Fruit fly (Drosophila melanogaster) whole organism, embryonic: ENCODE data around the gene CG34347.

Experiments
- CG10462 ChIP-seq: fragments of 200-800 bp; sonication (Bioruptor generic); optimal IDR thresholded peaks from 2 replicates; lab custom pipeline; 2016; ENCODE audit warnings: missing biosample characterization, missing genetic modification characterization
- CG10979 ChIP-seq: fragments of 200-800 bp; sonication (Bioruptor generic); optimal IDR thresholded peaks from 2 replicates; lab custom pipeline; 2018; ENCODE audit warnings: missing biosample characterization, mild to moderate bottlenecking, missing genetic modification characterization, moderate library complexity
- CG11504 ChIP-seq: fragments of 200-800 bp; sonication (Bioruptor generic); optimal IDR thresholded peaks from 3 replicates; lab custom pipeline; 2019; ENCODE audit warnings: missing biosample characterization, mild to moderate bottlenecking, missing genetic modification characterization, moderate library complexity
- CG12769 ChIP-seq: fragments of 200-800 bp; sonication (Bioruptor generic); optimal IDR thresholded peaks from 2 replicates; lab custom pipeline; 2019; ENCODE audit warnings: missing biosample characterization, mild to moderate bottlenecking, missing genetic modification characterization, moderate library complexity
- CG15269 ChIP-seq: fragments of 200-800 bp; sonication (Bioruptor generic); optimal IDR thresholded peaks from 2 replicates; lab custom pipeline; 2018; ENCODE audit warnings: missing biosample characterization, mild to moderate bottlenecking, missing genetic modification characterization, moderate library complexity
- CG16863 ChIP-seq: fragments of 200-800 bp; sonication (Bioruptor generic); optimal IDR thresholded peaks from 3 replicates; lab custom pipeline; 2016; ENCODE audit warnings: missing biosample characterization, missing genetic modification characterization
- CG18262 ChIP-seq: fragments of 200-800 bp; optimal IDR thresholded peaks from 3 replicates; lab custom pipeline; 2019; ENCODE audit warnings: missing biosample characterization, mild to moderate bottlenecking, missing genetic modification characterization, moderate library complexity
- CG18764 ChIP-seq: fragments of 200-800 bp; sonication (Bioruptor generic); optimal IDR thresholded peaks from 3 replicates; lab custom pipeline; 2016; ENCODE audit warnings: missing biosample characterization, missing genetic modification characterization
- CG2889 ChIP-seq: fragments of 200-800 bp; sonication (Bioruptor generic); IDR thresholded peaks from 3 replicates; pipeline ENCODE4 v1.3.6; 2022; ENCODE audit warnings: missing biosample characterization, missing genetic modification characterization
- CG43689 ChIP-seq: fragments of 200-800 bp; sonication (Bioruptor generic); IDR thresholded peaks from 2 replicates; pipeline ENCODE4 v1.3.6; 2022; ENCODE audit warnings: missing biosample characterization, missing genetic modification characterization
- CG7372 ChIP-seq: fragments of 200-800 bp; sonication (Bioruptor generic); IDR thresholded peaks from 2 replicates; pipeline ENCODE4 v1.3.6; 2022; ENCODE audit warnings: missing biosample characterization, missing genetic modification characterization
- CG8388 ChIP-seq: fragments of 200-800 bp; sonication (Bioruptor generic); optimal IDR thresholded peaks from 2 replicates; lab custom pipeline; 2019; ENCODE audit warnings: missing biosample characterization, mild to moderate bottlenecking, missing genetic modification characterization, moderate library complexity
- CG8478 ChIP-seq: fragments of >200 bp; optimal IDR thresholded peaks from 2 replicates; lab custom pipeline; 2018
- CG9609 ChIP-seq: fragments of 200-800 bp; sonication (Bioruptor generic); optimal IDR thresholded peaks from 3 replicates; lab custom pipeline; 2016; ENCODE audit warnings: missing biosample characterization, missing genetic modification characterization
- CkIIα-i1 ChIP-seq: fragments of 200-800 bp; sonication (Bioruptor generic); IDR thresholded peaks from 2 replicates; pipeline ENCODE4 v1.3.6; 2022; ENCODE audit warnings: missing biosample characterization, missing genetic modification characterization
- Dad ChIP-seq: fragments of 200-800 bp; sonication (Bioruptor generic); optimal IDR thresholded peaks from 3 replicates; lab custom pipeline; 2016; ENCODE audit warnings: missing biosample characterization, missing genetic modification characterization
- Ets65A ChIP-seq: fragments of 200-800 bp; sonication (Bioruptor generic); peaks from one replicate; lab custom pipeline; 2016; ENCODE audit warnings: missing biosample characterization, missing genetic modification characterization
- Fer2 ChIP-seq: fragments of 200-800 bp; sonication (Bioruptor generic); optimal IDR thresholded peaks from 2 replicates; lab custom pipeline; 2018; ENCODE audit warnings: missing biosample characterization, mild to moderate bottlenecking, missing genetic modification characterization, moderate library complexity
- GATAe ChIP-seq: fragments of 200-800 bp; sonication (Bioruptor generic); conservative IDR thresholded peaks from 2 replicates; pipeline ENCODE4 v1.3.6; 2022; ENCODE audit warnings: missing biosample characterization, missing genetic modification characterization
- Gsc ChIP-seq: fragments of 200-800 bp; sonication (Bioruptor generic); IDR thresholded peaks from 2 replicates; pipeline ENCODE4 v1.3.6; 2022; ENCODE audit warnings: missing biosample characterization, missing genetic modification characterization
- Hmx ChIP-seq: fragments of 200-800 bp; sonication (Bioruptor generic); optimal IDR thresholded peaks from 2 replicates; lab custom pipeline; 2016; ENCODE audit warnings: missing biosample characterization, missing genetic modification characterization
- Lhr ChIP-seq: fragments of 200-800 bp; sonication (Bioruptor generic); optimal IDR thresholded peaks from 3 replicates; lab custom pipeline; 2017; ENCODE audit warnings: mild to moderate bottlenecking, missing biosample characterization, missing genetic modification reagents, missing genetic modification characterization
- MBD-R2 ChIP-seq: fragments of 200-800 bp; sonication (Bioruptor generic); IDR thresholded peaks from 2 replicates; pipeline ENCODE4 v1.3.6; 2022; ENCODE audit warnings: missing biosample characterization, missing genetic modification characterization
- Mad ChIP-seq: fragments of 200-800 bp; sonication (Bioruptor generic); optimal IDR thresholded peaks from 2 replicates; lab custom pipeline; 2016; ENCODE audit warnings: missing biosample characterization, missing genetic modification characterization
- Poxn ChIP-seq: fragments of 200-800 bp; sonication (Bioruptor generic); IDR thresholded peaks from 2 replicates; pipeline ENCODE4 v1.3.6; 2022; ENCODE audit warnings: missing biosample characterization, missing genetic modification characterization
- Ptx1 ChIP-seq: fragments of 200-800 bp; sonication (Bioruptor generic); IDR thresholded peaks from 2 replicates; pipeline ENCODE4 v1.3.6; 2022; ENCODE audit warnings: missing biosample characterization, missing genetic modification characterization
- Rx ChIP-seq: fragments of 200-800 bp; sonication (Bioruptor generic); IDR thresholded peaks from 2 replicates; pipeline ENCODE4 v1.3.6; 2022; ENCODE audit warnings: missing biosample characterization, missing genetic modification characterization
- Side ChIP-seq: fragments of 200-800 bp; sonication (Bioruptor generic); optimal IDR thresholded peaks from 2 replicates; lab custom pipeline; 2016; ENCODE audit warnings: missing biosample characterization, missing genetic modification characterization
- Sry-δ ChIP-seq: fragments of 200-800 bp; sonication (Bioruptor generic); optimal IDR thresholded peaks from 2 replicates; lab custom pipeline; 2016; ENCODE audit warnings: missing biosample characterization, missing genetic modification characterization
- Taf1 ChIP-seq: fragments of 200-800 bp; sonication (Bioruptor generic); IDR thresholded peaks from 2 replicates; pipeline ENCODE4 v1.3.6; 2022; ENCODE audit warnings: missing biosample characterization, missing genetic modification characterization
- Tbp ChIP-seq: fragments of >200 bp; optimal IDR thresholded peaks from 2 replicates; lab custom pipeline; 2018; ENCODE audit warnings: missing biosample characterization, missing genetic modification characterization
- Xrp1 ChIP-seq: fragments of 200-800 bp; sonication (Bioruptor generic); IDR thresholded peaks from 2 replicates; pipeline ENCODE4 v1.3.6; 2022; ENCODE audit warnings: missing biosample characterization, missing genetic modification characterization
- bsh ChIP-seq, 2 experiments: fragments of 200-800 bp; sonication (Bioruptor generic); optimal IDR thresholded peaks; 2 replicates each; lab custom pipeline; 2017 to 2018; ENCODE audit warnings: mild to moderate bottlenecking in 2 of 2, missing biosample characterization in 2 of 2, missing genetic modification characterization in 2 of 2, moderate library complexity in 1 of 2
- chinmo ChIP-seq: fragments of 200-800 bp; sonication (Bioruptor generic); IDR thresholded peaks from 4 replicates; pipeline ENCODE4 v1.3.6; 2022; ENCODE audit warnings: missing biosample characterization, missing genetic modification characterization; ENCODE audit not compliant: partially characterized antibody
- crol ChIP-seq: fragments of 200-800 bp; sonication (Bioruptor generic); IDR thresholded peaks from 2 replicates; pipeline ENCODE4 v1.3.6; 2022; ENCODE audit warnings: missing biosample characterization, missing genetic modification characterization
- ftz-f1 ChIP-seq: fragments of 200-800 bp; sonication (Bioruptor generic); optimal IDR thresholded peaks from 2 replicates; lab custom pipeline; 2016; ENCODE audit warnings: missing biosample characterization, missing genetic modification characterization
- grau ChIP-seq: fragments of 200-800 bp; optimal IDR thresholded peaks from 3 replicates; lab custom pipeline; 2019; ENCODE audit warnings: missing biosample characterization, mild to moderate bottlenecking, missing genetic modification characterization, moderate library complexity
- gro ChIP-seq: fragments of 200-800 bp; sonication (Bioruptor generic); optimal IDR thresholded peaks from 2 replicates; lab custom pipeline; 2016; ENCODE audit warnings: missing biosample characterization, missing genetic modification characterization
- ham ChIP-seq: fragments of 200-800 bp; sonication (Bioruptor generic); IDR thresholded peaks from 2 replicates; pipeline ENCODE4 v1.3.6; 2022; ENCODE audit warnings: missing biosample characterization, missing genetic modification characterization
- hkb ChIP-seq, 2 experiments: fragments of 200-800 bp in 1 of 2; fragments of >200 bp in 1 of 2; sonication (Bioruptor generic) in 1 of 2; IDR thresholded peaks in 1 of 2; optimal IDR thresholded peaks in 1 of 2; 2 replicates each; pipeline versions ENCODE4 v1.3.6 to Lab custom; 2017 to 2022; ENCODE audit warnings: missing biosample characterization in 1 of 2, missing genetic modification characterization in 1 of 2
- insv ChIP-seq, 2 experiments: fragments of 200-800 bp; sonication (Bioruptor generic); optimal IDR thresholded peaks; 3 replicates each; lab custom pipeline; 2016 to 2018; ENCODE audit warnings: missing biosample characterization in 2 of 2, missing genetic modification characterization in 2 of 2
- lov ChIP-seq, 2 experiments: fragments of 200-800 bp in 1 of 2; fragments of >200 bp in 1 of 2; sonication (Bioruptor generic) in 1 of 2; IDR thresholded peaks in 1 of 2; optimal IDR thresholded peaks in 1 of 2; 2 replicates in 1 of 2; 3 replicates in 1 of 2; pipeline versions ENCODE4 v1.3.6 to Lab custom; 2017 to 2022; ENCODE audit warnings: missing biosample characterization in 1 of 2, missing genetic modification characterization in 1 of 2
- luna ChIP-seq: fragments of 200-800 bp; sonication (Bioruptor generic); optimal IDR thresholded peaks from 2 replicates; lab custom pipeline; 2016; ENCODE audit warnings: missing biosample characterization, missing genetic modification characterization
- maf-S ChIP-seq: fragments of 200-800 bp; sonication (Bioruptor generic); optimal IDR thresholded peaks from 2 replicates; lab custom pipeline; 2016; ENCODE audit warnings: missing biosample characterization, missing genetic modification characterization
- nmo ChIP-seq: fragments of 200-800 bp; sonication (Bioruptor generic); optimal IDR thresholded peaks from 2 replicates; lab custom pipeline; 2018; ENCODE audit warnings: missing biosample characterization, mild to moderate bottlenecking, missing genetic modification characterization, moderate library complexity
- yki ChIP-seq: fragments of >200 bp; optimal IDR thresholded peaks from 3 replicates; lab custom pipeline; 2018
- zfh2 ChIP-seq: fragments of 200-800 bp; sonication (Bioruptor generic); optimal IDR thresholded peaks from 2 replicates; lab custom pipeline; 2016; ENCODE audit warnings: missing biosample characterization, missing genetic modification characterization

The CG34347 gene

dm6 chr3R:31314477-31314876 is 3.5 kb downstream of the CG34347 start (continued):
- TF ChIP-seq Tbp (GFP tag; lab: Kevin White, UChicago): no peak
- no peak for TF ChIP-seq CG9609 (GFP tag; lab: Kevin White, UChicago)
- peak; percentile 25 for TF ChIP-seq Ets65A
- TF ChIP-seq insv (GFP tag; optimal IDR thresholded peaks at IDR 0.05; lab: Kevin White, UChicago): no peak
- no peak for TF ChIP-seq Ptx1 (GFP tag; lab: Robert Waterston, UW)
- TF ChIP-seq MBD-R2 (GFP tag; lab: Robert Waterston, UW): no peak

- TF ChIP-seq bsh (GFP tag; optimal IDR thresholded peaks at IDR 0.05; lab: Kevin White, UChicago): peak in 1 of 2 experiments; percentile 45
- 0 out of 4 replicates have a peak, but pooled peaks have one; percentile 36 for TF ChIP-seq chinmo (GFP tag; lab: Robert Waterston, UW)
- 0 out of 2 replicates have a peak, but pooled peaks have one; percentile 22 for TF ChIP-seq CG7372
- TF ChIP-seq crol (GFP tag; lab: Robert Waterston, UW): peak; percentile 89
- no peak for TF ChIP-seq CG10979 (tag; lab: Kevin White, UChicago)
These were observed 8.7 kb downstream of the CG34347 start for dm6 chr3R:31319426-31320221.

dm6 chr3R:31320483-31320882 is 9.5 kb downstream of the CG34347 start:
- TF ChIP-seq Gsc (GFP tag; lab: Robert Waterston, UW) (no peak), Lhr (GFP tag; lab: Kevin White, UChicago) (no peak), ftz-f1 (no peak), gro (no peak), yki (lab: Kevin White, UChicago) (no peak), Taf1 (GFP tag; lab: Robert Waterston, UW) (no peak), CG2889 (GFP tag; lab: Robert Waterston, UW) (no peak), luna (GFP tag; lab: Kevin White, UChicago) (no peak), ham (no peak), CG11504 (tag; lab: Kevin White, UChicago) (no peak), CkIIα-i1 (GFP tag; lab: Robert Waterston, UW) (no peak), CG8388 (GFP tag; lab: Kevin White, UChicago) (no peak), Rx (GFP tag; lab: Robert Waterston, UW) (no peak), Hmx (GFP tag; lab: Kevin White, UChicago) (no peak), Xrp1 (GFP tag; lab: Robert Waterston, UW) (no peak), nmo (GFP tag; lab: Kevin White, UChicago) (no peak), CG16863 (no peak), CG43689 (no peak), grau (tag; lab: Kevin White, UChicago) (no peak)

- TF ChIP-seq chinmo (GFP tag; lab: Robert Waterston, UW): peak; percentile 65; the same call in 1 of the 4 replicates
- TF ChIP-seq CG15269 (tag; lab: Kevin White, UChicago): no peak
- TF ChIP-seq CG8478 (lab: Kevin White, UChicago): no peak
- no peak for TF ChIP-seq zfh2 (GFP tag; lab: Kevin White, UChicago)
- no peak for TF ChIP-seq maf-S
- TF ChIP-seq Side (GFP tag; lab: Kevin White, UChicago): no peak
- TF ChIP-seq Sry-δ (GFP tag; lab: Kevin White, UChicago): no peak
- TF ChIP-seq CG18262: no peak
- no peak for TF ChIP-seq CG18764 (GFP tag; lab: Kevin White, UChicago)
- TF ChIP-seq Mad (GFP tag; lab: Kevin White, UChicago): no peak
- no peak for TF ChIP-seq Rx (GFP tag; lab: Robert Waterston, UW)
- peak; percentile 39 for TF ChIP-seq CG12769 (tag; lab: Kevin White, UChicago)
- TF ChIP-seq Dad (GFP tag; lab: Kevin White, UChicago): no peak
- TF ChIP-seq Poxn (GFP tag; lab: Robert Waterston, UW): no peak
- no peak for TF ChIP-seq Fer2 (tag; lab: Kevin White, UChicago)
- TF ChIP-seq CG10462 (GFP tag; lab: Kevin White, UChicago): no peak
- no peak for TF ChIP-seq GATAe (GFP tag; lab: Robert Waterston, UW)
- TF ChIP-seq lov (optimal IDR thresholded peaks at IDR 0.05; lab: Kevin White, UChicago): no peak
- TF ChIP-seq lov (GFP tag; IDR thresholded peaks at IDR 0.05; lab: Robert Waterston, UW): no peak
- no peak for TF ChIP-seq hkb (optimal IDR thresholded peaks at IDR 0.05; lab: Kevin White, UChicago)
- no peak for TF ChIP-seq hkb (GFP tag; IDR thresholded peaks at IDR 0.05; lab: Robert Waterston, UW)
These were observed 10.5 kb downstream of the CG34347 start for dm6 chr3R:31321410-31321809.
